Fruit fly (Drosophila melanogaster): ENCODE measurements around the gene wts.

wts gene

DNA sequence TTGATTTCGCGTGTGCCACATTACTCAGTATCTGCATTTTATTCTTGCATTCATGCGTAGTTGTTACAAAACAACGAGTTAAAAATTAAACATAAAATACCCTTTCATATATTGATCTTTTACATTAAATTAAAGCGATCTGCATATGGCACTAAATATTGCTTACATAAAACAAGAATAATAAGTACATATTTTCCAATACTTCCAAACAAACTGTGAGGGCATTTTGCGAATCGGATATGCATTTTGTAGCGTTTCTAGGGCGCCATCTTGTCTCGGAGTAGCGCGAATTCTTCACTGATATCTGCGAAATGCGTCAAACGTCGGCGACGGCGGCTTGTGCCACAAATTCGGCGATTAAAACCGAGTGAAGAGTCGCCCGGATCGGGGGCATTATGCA lies 65.0 kb downstream of the wts start:
- TF ChIP-seq CG34367 (tag; optimal IDR thresholded peaks at IDR 0.05), result no peak
- TF ChIP-seq CG12605 (GFP tag; IDR thresholded peaks at IDR 0.05), result no peak
- no peak for TF ChIP-seq CG8301 (tag; optimal IDR thresholded peaks at IDR 0.05)
- no peak for TF ChIP-seq Snoo (tag; optimal IDR thresholded peaks at IDR 0.05)
- TF ChIP-seq gl (tag; optimal IDR thresholded peaks at IDR 0.05), result no peak
- no peak for TF ChIP-seq Ets98B (GFP tag; IDR thresholded peaks at IDR 0.05)
